Worm (Caenorhabditis elegans) whole organism, L1 larva: ENCODE data around the gene casy-1.

Experiments used
- blmp-1 ChIP-seq: fragments of 150-350 bp; optimal IDR thresholded peaks from 2 replicates; lab custom pipeline; 2014; ENCODE audit warnings: missing biosample characterization, missing genetic modification characterization
- grh-1 ChIP-seq: fragments of 200-800 bp; sonication (Bioruptor generic); IDR thresholded peaks from 2 replicates; pipeline ENCODE4 v1.3.6; 2022; ENCODE audit warnings: missing genetic modification reagents, missing genetic modification characterization, missing compliant biosample characterization
- lin-35 ChIP-seq, 2 experiments: fragments of 150-350 bp; optimal IDR thresholded peaks; 2 replicates each; lab custom pipeline; 2014; ENCODE audit warnings: missing biosample characterization in 2 of 2, missing genetic modification characterization in 2 of 2, missing genetic modification reagents in 2 of 2
- mab-9 ChIP-seq: fragments of 200-800 bp; sonication (Bioruptor generic); IDR thresholded peaks from 2 replicates; pipeline ENCODE4 v1.3.6; 2022; ENCODE audit warnings: missing genetic modification reagents, missing genetic modification characterization, missing compliant biosample characterization
- mdl-1 ChIP-seq, 2 experiments: fragments of 150-350 bp; optimal IDR thresholded peaks; 2 replicates each; lab custom pipeline; 2014 to 2017; ENCODE audit warnings: missing biosample characterization in 2 of 2, missing genetic modification characterization in 2 of 2, inconsistent platforms in 1 of 2
- snpc-4 ChIP-seq: fragments of 150-350 bp; optimal IDR thresholded peaks from 2 replicates; lab custom pipeline; 2014; ENCODE audit warnings: missing biosample characterization, missing genetic modification characterization

- TF ChIP-seq snpc-4 (tag; lab: Kevin White, UChicago) (no peak), blmp-1 (no peak), lin-35 (GFP tag; optimal IDR thresholded peaks at IDR 0.05; lab: Kevin White, UChicago) (no peak), grh-1 (GFP tag; lab: Robert Waterston, UW) (no peak), mab-9 (GFP tag; lab: Robert Waterston, UW) (no peak), mdl-1 (tag; optimal IDR thresholded peaks at IDR 0.05; lab: Kevin White, UChicago) (no peak)
Measured at ce11 chrII:5945818-5946217, 10.7 kb downstream of the casy-1 start.
